Worm (Caenorhabditis elegans): Measurements from ENCODE around the gene nspc-17.

DNA sequence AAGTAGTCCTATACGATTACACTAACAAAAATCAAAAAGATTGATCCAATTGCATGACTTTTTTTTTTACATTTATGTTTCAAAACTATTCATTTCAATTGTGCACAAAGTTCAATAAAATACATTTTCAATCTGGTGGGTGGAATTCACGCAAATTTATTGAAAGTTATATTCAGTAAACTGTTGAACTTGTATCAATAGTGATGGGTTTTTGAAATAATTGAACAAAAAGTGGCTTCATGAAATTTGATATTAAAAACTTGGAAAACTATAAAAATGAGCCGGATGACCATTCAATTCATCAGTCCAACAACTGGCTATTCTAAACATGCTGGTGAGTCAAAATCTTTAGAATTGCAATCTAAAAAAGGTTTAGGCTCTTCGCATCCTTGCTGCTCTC lies 1.7 kb downstream of the nspc-17 start, which contains the start of gene nspc-16:
- TF ChIP-seq rnt-1 (tag; optimal IDR thresholded peaks at IDR 0.05) (no peak), ceh-14 (tag; optimal IDR thresholded peaks at IDR 0.05) (no peak), mec-3 (tag; optimal IDR thresholded peaks at IDR 0.05; ENCODE audit: borderline replicate concordance) (no peak), C08G9.2 (tag; optimal IDR thresholded peaks at IDR 0.05) (no peak), sox-4 (tag; optimal IDR thresholded peaks at IDR 0.05) (no peak), ets-4 (tag; optimal IDR thresholded peaks at IDR 0.05) (no peak)
